Worm (Caenorhabditis elegans): ENCODE data around the gene cest-9.2.

ce11 chrX:12185847-12186559 lies 35.9 kb upstream of the cest-9.2 start:
- no peak for TF ChIP-seq him-1 (tag; optimal IDR thresholded peaks at IDR 0.05)
- no peak for TF ChIP-seq dao-5 (tag; optimal IDR thresholded peaks at IDR 0.05)
- TF ChIP-seq W03F9.2 (tag; optimal IDR thresholded peaks at IDR 0.05) = no peak

Data from whole organism, L4/young adult.